Worm (Caenorhabditis elegans): ENCODE data around the gene frh-1.

ce11 chrII:5951745-5952144 is 34.5 kb downstream of the frh-1 start:
- TF ChIP-seq ztf-11 (tag; optimal IDR thresholded peaks at IDR 0.05), result no peak
- no peak for TF ChIP-seq ama-1 (optimal IDR thresholded peaks at IDR 0.05)
